Fruit fly (Drosophila melanogaster) whole organism, embryonic: ENCODE measurements around the gene scramb1.

Experiments used
- BEAF-32 ChIP-seq: fragments of 200-800 bp; sonication (Bioruptor generic); optimal IDR thresholded peaks from 3 replicates; lab custom pipeline; 2017; ENCODE audit warnings: missing biosample characterization, missing genetic modification characterization, mild to moderate bottlenecking, moderate library complexity, missing genetic modification reagents
- CG11398 ChIP-seq: fragments of 200-800 bp; sonication (Bioruptor generic); optimal IDR thresholded peaks from 2 replicates; lab custom pipeline; 2016; ENCODE audit warnings: missing biosample characterization, missing genetic modification characterization
- CG12299 ChIP-seq: fragments of 200-800 bp; sonication (Bioruptor generic); optimal IDR thresholded peaks from 2 replicates; lab custom pipeline; 2018; ENCODE audit warnings: missing biosample characterization, mild to moderate bottlenecking, missing genetic modification characterization
- CG14050 ChIP-seq: fragments of 200-800 bp; sonication (Bioruptor generic); IDR thresholded peaks from 3 replicates; pipeline ENCODE4 v1.3.6; 2022; ENCODE audit warnings: missing biosample characterization, missing genetic modification characterization
- CG15073 ChIP-seq: fragments of 200-800 bp; sonication (Bioruptor generic); optimal IDR thresholded peaks from 2 replicates; lab custom pipeline; 2016; ENCODE audit warnings: missing biosample characterization, missing genetic modification characterization
- CG17186 ChIP-seq: fragments of 200-800 bp; sonication (Bioruptor generic); optimal IDR thresholded peaks from 3 replicates; lab custom pipeline; 2017; ENCODE audit warnings: missing biosample characterization, missing genetic modification reagents, missing genetic modification characterization
- CG1832 ChIP-seq: fragments of 200-800 bp; sonication (Bioruptor generic); optimal IDR thresholded peaks from 2 replicates; lab custom pipeline; 2017; ENCODE audit warnings: missing biosample characterization, mild to moderate bottlenecking, missing genetic modification characterization, inconsistent platforms
- CG18619 ChIP-seq: fragments of 200-800 bp; sonication (Bioruptor generic); optimal IDR thresholded peaks from 3 replicates; lab custom pipeline; 2017; ENCODE audit warnings: missing biosample characterization, mild to moderate bottlenecking, missing genetic modification characterization
- CG18764 ChIP-seq: fragments of 200-800 bp; sonication (Bioruptor generic); optimal IDR thresholded peaks from 3 replicates; lab custom pipeline; 2016; ENCODE audit warnings: missing biosample characterization, missing genetic modification characterization
- CG2678 ChIP-seq: fragments of 200-800 bp; sonication (Bioruptor generic); optimal IDR thresholded peaks from 3 replicates; lab custom pipeline; 2019; ENCODE audit warnings: missing biosample characterization, mild to moderate bottlenecking, missing genetic modification characterization, moderate library complexity
- CG30403 ChIP-seq: fragments of 200-800 bp; sonication (Bioruptor generic); optimal IDR thresholded peaks from 3 replicates; lab custom pipeline; 2016; ENCODE audit warnings: missing biosample characterization, missing genetic modification characterization
- CG31365 ChIP-seq: fragments of 200-800 bp; sonication (Bioruptor generic); optimal IDR thresholded peaks from 2 replicates; lab custom pipeline; 2018; ENCODE audit warnings: missing biosample characterization, mild to moderate bottlenecking, missing genetic modification characterization
- CG3163 ChIP-seq: fragments of 200-800 bp; sonication (Bioruptor generic); optimal IDR thresholded peaks from 3 replicates; lab custom pipeline; 2016; ENCODE audit warnings: missing biosample characterization, missing genetic modification characterization
- CG3847 ChIP-seq: fragments of 200-800 bp; sonication (Bioruptor generic); IDR thresholded peaks from 2 replicates; pipeline ENCODE4 v1.3.6; 2022; ENCODE audit warnings: missing biosample characterization, missing genetic modification characterization
- CG7556 ChIP-seq: fragments of 200-800 bp; sonication (Bioruptor generic); optimal IDR thresholded peaks from 2 replicates; lab custom pipeline; 2017; ENCODE audit warnings: missing biosample characterization, mild to moderate bottlenecking, missing genetic modification characterization
- CG7928 ChIP-seq: fragments of 200-800 bp; sonication (Bioruptor generic); optimal IDR thresholded peaks from 2 replicates; lab custom pipeline; 2017; ENCODE audit warnings: missing biosample characterization, mild to moderate bottlenecking, missing genetic modification characterization
- CG8089 ChIP-seq: fragments of 200-800 bp; sonication (Bioruptor generic); optimal IDR thresholded peaks from 3 replicates; lab custom pipeline; 2016; ENCODE audit warnings: missing biosample characterization, missing genetic modification characterization
- CG8281 ChIP-seq: fragments of 200-800 bp; sonication (Bioruptor generic); optimal IDR thresholded peaks from 2 replicates; lab custom pipeline; 2018; ENCODE audit warnings: missing biosample characterization, mild to moderate bottlenecking, missing genetic modification characterization, moderate library complexity
- CG8765 ChIP-seq: fragments of 200-800 bp; sonication (Bioruptor generic); IDR thresholded peaks from 2 replicates; pipeline ENCODE4 v1.3.6; 2022; ENCODE audit warnings: missing biosample characterization, missing genetic modification characterization
- CkIIα-i1 ChIP-seq: fragments of 200-800 bp; sonication (Bioruptor generic); IDR thresholded peaks from 2 replicates; pipeline ENCODE4 v1.3.6; 2022; ENCODE audit warnings: missing biosample characterization, missing genetic modification characterization
- CoRest ChIP-seq: fragments of 200-800 bp; sonication (Bioruptor generic); optimal IDR thresholded peaks from 3 replicates; lab custom pipeline; 2018; ENCODE audit warnings: missing biosample characterization, mild to moderate bottlenecking, missing genetic modification characterization, moderate library complexity
- E2f1 ChIP-seq: fragments of 200-800 bp; sonication (Bioruptor generic); IDR thresholded peaks from 2 replicates; pipeline ENCODE4 v1.3.6; 2022; ENCODE audit warnings: missing biosample characterization, missing genetic modification characterization
- E2f2 ChIP-seq: fragments of 200-800 bp; sonication (Bioruptor generic); IDR thresholded peaks from 2 replicates; pipeline ENCODE4 v1.3.6; 2022; ENCODE audit warnings: missing biosample characterization, missing genetic modification characterization
- HLH4C ChIP-seq: fragments of 200-800 bp; sonication (Bioruptor generic); IDR thresholded peaks from 3 replicates; pipeline ENCODE4 v1.3.6; 2022; ENCODE audit warnings: missing biosample characterization, missing genetic modification characterization; ENCODE audit not compliant: partially characterized antibody
- Hmr ChIP-seq: fragments of 200-800 bp; sonication (Bioruptor generic); optimal IDR thresholded peaks from 3 replicates; lab custom pipeline; 2017; ENCODE audit warnings: mild to moderate bottlenecking, missing biosample characterization, missing genetic modification reagents, missing genetic modification characterization
- Hr51 ChIP-seq, 2 experiments: fragments of 200-800 bp; sonication (Bioruptor generic); optimal IDR thresholded peaks; 2 replicates in 1 of 2; 3 replicates in 1 of 2; lab custom pipeline; 2016 to 2018; ENCODE audit warnings: missing biosample characterization in 2 of 2, missing genetic modification characterization in 2 of 2, mild to moderate bottlenecking in 1 of 2, moderate library complexity in 1 of 2
- MBD-R2 ChIP-seq: fragments of 200-800 bp; sonication (Bioruptor generic); IDR thresholded peaks from 2 replicates; pipeline ENCODE4 v1.3.6; 2022; ENCODE audit warnings: missing biosample characterization, missing genetic modification characterization
- Mad ChIP-seq: fragments of 200-800 bp; sonication (Bioruptor generic); optimal IDR thresholded peaks from 2 replicates; lab custom pipeline; 2016; ENCODE audit warnings: missing biosample characterization, missing genetic modification characterization
- Med ChIP-seq: fragments of 200-800 bp; sonication (Bioruptor generic); peaks from one replicate; lab custom pipeline; 2016; ENCODE audit warnings: missing biosample characterization, missing genetic modification characterization, mild to moderate bottlenecking, inconsistent platforms, moderate library complexity
- Myb ChIP-seq: fragments of 200-800 bp; sonication (Bioruptor generic); optimal IDR thresholded peaks from 2 replicates; lab custom pipeline; 2016; ENCODE audit warnings: missing biosample characterization, missing genetic modification characterization
- NfI ChIP-seq: fragments of 200-800 bp; sonication (Bioruptor generic); optimal IDR thresholded peaks from 3 replicates; lab custom pipeline; 2018; ENCODE audit warnings: missing biosample characterization, mild to moderate bottlenecking, missing genetic modification characterization, moderate library complexity
- Taf1 ChIP-seq: fragments of 200-800 bp; sonication (Bioruptor generic); IDR thresholded peaks from 2 replicates; pipeline ENCODE4 v1.3.6; 2022; ENCODE audit warnings: missing biosample characterization, missing genetic modification characterization
- Tbp ChIP-seq: fragments of >200 bp; optimal IDR thresholded peaks from 2 replicates; lab custom pipeline; 2018; ENCODE audit warnings: missing biosample characterization, missing genetic modification characterization
- ac ChIP-seq: fragments of 200-800 bp; sonication (Bioruptor generic); optimal IDR thresholded peaks from 3 replicates; lab custom pipeline; 2017; ENCODE audit warnings: missing biosample characterization, mild to moderate bottlenecking, missing genetic modification characterization
- amos ChIP-seq: fragments of 200-800 bp; sonication (Bioruptor generic); IDR thresholded peaks from 2 replicates; pipeline ENCODE4 v1.3.6; 2022; ENCODE audit warnings: missing biosample characterization, missing genetic modification characterization; ENCODE audit not compliant: partially characterized antibody
- ato ChIP-seq: fragments of 200-800 bp; sonication (Bioruptor generic); IDR thresholded peaks from 2 replicates; pipeline ENCODE4 v1.3.6; 2022; ENCODE audit warnings: missing biosample characterization, missing genetic modification characterization; ENCODE audit not compliant: partially characterized antibody
- bbx ChIP-seq: fragments of 200-800 bp; sonication (Bioruptor generic); IDR thresholded peaks from 2 replicates; pipeline ENCODE4 v1.3.6; 2022; ENCODE audit warnings: missing biosample characterization, missing genetic modification characterization; ENCODE audit not compliant: partially characterized antibody
- chinmo ChIP-seq: fragments of 200-800 bp; sonication (Bioruptor generic); IDR thresholded peaks from 4 replicates; pipeline ENCODE4 v1.3.6; 2022; ENCODE audit warnings: missing biosample characterization, missing genetic modification characterization; ENCODE audit not compliant: partially characterized antibody
- crc ChIP-seq: fragments of 200-800 bp; sonication (Bioruptor generic); optimal IDR thresholded peaks from 2 replicates; lab custom pipeline; 2016; ENCODE audit warnings: missing biosample characterization, missing genetic modification characterization
- ewg ChIP-seq: fragments of 200-800 bp; sonication (Bioruptor generic); optimal IDR thresholded peaks from 3 replicates; lab custom pipeline; 2017; ENCODE audit warnings: mild to moderate bottlenecking, missing biosample characterization, missing genetic modification reagents, missing genetic modification characterization
- ftz-f1 ChIP-seq: fragments of 200-800 bp; sonication (Bioruptor generic); optimal IDR thresholded peaks from 2 replicates; lab custom pipeline; 2016; ENCODE audit warnings: missing biosample characterization, missing genetic modification characterization
- gem ChIP-seq: fragments of 200-800 bp; sonication (Bioruptor generic); optimal IDR thresholded peaks from 2 replicates; lab custom pipeline; 2019; ENCODE audit warnings: missing biosample characterization, mild to moderate bottlenecking, missing genetic modification characterization, moderate library complexity
- gfzf ChIP-seq: fragments of 200-800 bp; sonication (Bioruptor generic); optimal IDR thresholded peaks from 2 replicates; lab custom pipeline; 2016; ENCODE audit warnings: missing biosample characterization, mild to moderate bottlenecking, missing genetic modification characterization, moderate library complexity
- hth ChIP-seq: fragments of >200 bp; optimal IDR thresholded peaks from 2 replicates; lab custom pipeline; 2017; ENCODE audit warnings: inconsistent platforms
- klu ChIP-seq: fragments of 200-800 bp; sonication (Bioruptor generic); IDR thresholded peaks from 2 replicates; pipeline ENCODE4 v1.3.6; 2022; ENCODE audit warnings: missing biosample characterization, missing genetic modification characterization
- kni ChIP-seq: fragments of 200-800 bp; sonication (Bioruptor generic); optimal IDR thresholded peaks from 3 replicates; lab custom pipeline; 2017; ENCODE audit warnings: mild to moderate bottlenecking, missing biosample characterization, missing genetic modification reagents, missing genetic modification characterization
- psq ChIP-seq: fragments of 200-800 bp; sonication (Bioruptor generic); optimal IDR thresholded peaks from 2 replicates; lab custom pipeline; 2017; ENCODE audit warnings: missing biosample characterization, missing genetic modification characterization
- rib ChIP-seq: fragments of 200-800 bp; sonication (Bioruptor generic); IDR thresholded peaks from 2 replicates; pipeline ENCODE4 v1.3.6; 2022; ENCODE audit warnings: missing biosample characterization, missing genetic modification characterization
- toy ChIP-seq: fragments of 200-800 bp; sonication (Bioruptor generic); IDR thresholded peaks from 2 replicates; pipeline ENCODE4 v1.3.6; 2022; ENCODE audit warnings: missing biosample characterization, missing genetic modification characterization
- ttk ChIP-seq: fragments of 200-800 bp; sonication (Bioruptor generic); IDR thresholded peaks from 2 replicates; pipeline ENCODE4 v2.1.2; 2022; ENCODE audit warnings: missing biosample characterization, missing genetic modification characterization
- wdn ChIP-seq: fragments of 200-800 bp; sonication (Bioruptor generic); IDR thresholded peaks from 2 replicates; pipeline ENCODE4 v1.3.6; 2022; ENCODE audit warnings: missing biosample characterization, missing genetic modification characterization

Gene scramb1

dm6 chr3L:10225214-10225729, at the start of gene scramb1 (continued):
- TF ChIP-seq CG7556 (GFP tag; lab: Kevin White, UChicago) (no peak), gem (tag; lab: Kevin White, UChicago) (no peak), CG7928 (GFP tag; lab: Kevin White, UChicago) (no peak), kni (no peak), ewg (no peak), CG18619 (GFP tag; lab: Kevin White, UChicago) (no peak), CG8089 (GFP tag; lab: Kevin White, UChicago) (no peak), NfI (GFP tag; lab: Kevin White, UChicago) (no peak), crc (GFP tag; lab: Kevin White, UChicago) (no peak), hth (lab: Kevin White, UChicago) (no peak), ato (GFP tag; lab: Robert Waterston, UW) (no peak), Mad (no peak), ac (GFP tag; lab: Kevin White, UChicago) (no peak), CG31365 (tag; lab: Kevin White, UChicago) (no peak), CG14050 (GFP tag; lab: Robert Waterston, UW) (no peak), ftz-f1 (no peak), Hr51 (GFP tag; optimal IDR thresholded peaks at IDR 0.05; lab: Kevin White, UChicago) (no peak), Tbp (GFP tag; lab: Kevin White, UChicago) (no peak), CG18764 (GFP tag; lab: Kevin White, UChicago) (no peak), wdn (GFP tag; lab: Robert Waterston, UW) (no peak), Myb (GFP tag; lab: Kevin White, UChicago) (peak; percentile 78), CG12299 (no peak), CoRest (tag; lab: Kevin White, UChicago) (no peak), CG11398 (GFP tag; lab: Kevin White, UChicago) (no peak), E2f2 (GFP tag; lab: Robert Waterston, UW) (peak; percentile 12; the same call in 1 of the 2 replicates), klu (GFP tag; lab: Robert Waterston, UW) (no peak), CG3847 (GFP tag; lab: Robert Waterston, UW) (no peak), MBD-R2 (GFP tag; lab: Robert Waterston, UW) (0 out of 2 replicates have a peak, but pooled peaks have one; percentile 55), psq (GFP tag; lab: Kevin White, UChicago) (no peak), CG3163 (GFP tag; lab: Kevin White, UChicago) (no peak), CkIIα-i1 (no peak), E2f1 (GFP tag; lab: Robert Waterston, UW) (no peak), CG30403 (GFP tag; lab: Kevin White, UChicago) (no peak), CG8281 (no peak), chinmo (GFP tag; lab: Robert Waterston, UW) (no peak), Taf1 (GFP tag; lab: Robert Waterston, UW) (no peak), bbx (GFP tag; lab: Robert Waterston, UW) (no peak), HLH4C (GFP tag; lab: Robert Waterston, UW) (no peak), rib (GFP tag; lab: Robert Waterston, UW) (no peak), amos (GFP tag; lab: Robert Waterston, UW) (peak; percentile 55), CG8765 (GFP tag; lab: Robert Waterston, UW) (no peak), CG1832 (GFP tag; lab: Kevin White, UChicago) (no peak), CG17186 (GFP tag; lab: Kevin White, UChicago) (peak; percentile 17), ttk (no peak), Hmr (GFP tag; lab: Kevin White, UChicago) (peak; percentile 23), gfzf (GFP tag; lab: Kevin White, UChicago) (peak; percentile 68), CG15073 (no peak), CG2678 (no peak), toy (GFP tag; lab: Robert Waterston, UW) (no peak), BEAF-32 (peak; percentile 39), Med (GFP tag; lab: Kevin White, UChicago) (no peak)
